Worm (Caenorhabditis elegans) whole organism, L4/young adult: ENCODE data around the gene clec-187.

Experiments used
- dao-5 ChIP-seq: sonication (generic microtip); optimal IDR thresholded peaks from 2 replicates; lab custom pipeline; 2016; ENCODE audit warnings: missing genotype, missing genetic modification characterization, moderate library complexity, missing compliant biosample characterization
- him-1 ChIP-seq: sonication (generic microtip); optimal IDR thresholded peaks from 2 replicates; lab custom pipeline; 2016; ENCODE audit warnings: missing genotype, missing genetic modification reagents, missing genetic modification characterization, missing compliant biosample characterization

DNA sequence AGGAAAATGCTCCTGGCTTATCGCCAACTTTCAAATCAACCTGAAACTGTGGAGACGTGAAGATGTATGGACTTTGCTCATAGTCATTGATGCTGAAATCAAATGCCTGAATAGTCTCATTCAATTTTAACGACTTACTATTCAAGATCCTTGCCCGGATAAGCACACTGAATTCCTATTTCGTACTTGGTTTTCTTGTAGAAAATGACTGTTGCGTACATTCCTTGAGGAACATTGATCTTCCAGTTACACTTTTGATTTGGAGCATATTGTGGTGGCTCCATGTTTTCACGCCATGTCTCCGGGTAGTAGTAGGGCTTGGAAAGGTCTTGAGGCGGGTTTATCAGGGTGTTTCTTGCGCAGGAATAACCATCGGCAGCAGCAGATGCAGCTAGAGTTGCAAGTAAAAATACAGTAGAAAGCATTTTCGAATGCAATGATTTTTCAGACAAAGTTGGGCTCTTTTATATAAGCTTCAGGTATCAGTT lies 43.3 kb upstream of the clec-187 start, which contains the start of gene irg-6:
- TF ChIP-seq him-1 (tag; lab: Kevin White, UChicago) (no peak), dao-5 (tag; lab: Kevin White, UChicago) (no peak)
